Fruit fly (Drosophila melanogaster): Measurements from ENCODE around the gene snu.

dm6 chr3R:28662956-28663355, 11.9 kb upstream of the snu start:
- no peak for TF ChIP-seq CG32121 (GFP tag; IDR thresholded peaks at IDR 0.05)
- TF ChIP-seq CG17806 (tag; optimal IDR thresholded peaks at IDR 0.05): no peak
- TF ChIP-seq fd96Ca (GFP tag; IDR thresholded peaks at IDR 0.05): no peak
- TF ChIP-seq CG15710 (tag; optimal IDR thresholded peaks at IDR 0.05): no peak
- TF ChIP-seq CG10348 (GFP tag; IDR thresholded peaks at IDR 0.05): no peak
- no peak for TF ChIP-seq CG34367 (tag; optimal IDR thresholded peaks at IDR 0.05)
- TF ChIP-seq EcR (GFP tag; optimal IDR thresholded peaks at IDR 0.05): no peak
